Fruit fly (Drosophila melanogaster) whole organism, prepupa: Measurements from ENCODE around the gene mei-P26.

Source experiments
- CG10669 ChIP-seq: fragments of 200-800 bp; sonication (Bioruptor generic); optimal IDR thresholded peaks from 3 replicates; lab custom pipeline; 2018; ENCODE audit warnings: missing biosample characterization, mild to moderate bottlenecking, missing genetic modification characterization, moderate library complexity
- CG11294 ChIP-seq: fragments of 200-800 bp; sonication (Bioruptor generic); IDR thresholded peaks from 2 replicates; pipeline ENCODE4 v1.3.6; 2022; ENCODE audit warnings: missing biosample characterization, missing genetic modification characterization
- CG11762 ChIP-seq: fragments of 200-800 bp; sonication (Bioruptor generic); optimal IDR thresholded peaks from 3 replicates; lab custom pipeline; 2016; ENCODE audit warnings: missing biosample characterization, missing genetic modification characterization; ENCODE audit not compliant: insufficient read depth
- CG11902 ChIP-seq: fragments of 200-800 bp; sonication (Bioruptor generic); optimal IDR thresholded peaks from 3 replicates; lab custom pipeline; 2016; ENCODE audit warnings: missing biosample characterization, missing genetic modification characterization
- CG15336 ChIP-seq: fragments of 200-800 bp; sonication (Bioruptor generic); IDR thresholded peaks from 2 replicates; pipeline ENCODE4 v1.3.6; 2022; ENCODE audit warnings: missing biosample characterization, missing genetic modification characterization
- CG1621 ChIP-seq: fragments of 200-800 bp; sonication (Bioruptor generic); optimal IDR thresholded peaks from 3 replicates; lab custom pipeline; 2018; ENCODE audit warnings: missing biosample characterization, mild to moderate bottlenecking, missing genetic modification characterization
- CG16779 ChIP-seq: fragments of 200-800 bp; sonication (Bioruptor generic); optimal IDR thresholded peaks from 3 replicates; lab custom pipeline; 2017; ENCODE audit warnings: missing biosample characterization, mild to moderate bottlenecking, missing genetic modification characterization
- CG31627 ChIP-seq: fragments of 200-800 bp; sonication (Bioruptor generic); optimal IDR thresholded peaks from 3 replicates; lab custom pipeline; 2016; ENCODE audit warnings: missing biosample characterization, missing genetic modification characterization
- CG32006 ChIP-seq: fragments of 200-800 bp; sonication (Bioruptor generic); optimal IDR thresholded peaks from 3 replicates; lab custom pipeline; 2017; ENCODE audit warnings: missing biosample characterization, mild to moderate bottlenecking, missing genetic modification characterization
- CG34406 ChIP-seq: fragments of 200-800 bp; sonication (Bioruptor generic); optimal IDR thresholded peaks from 3 replicates; lab custom pipeline; 2016; ENCODE audit warnings: missing biosample characterization, missing genetic modification characterization
- CG3919 ChIP-seq: fragments of 200-800 bp; sonication (Bioruptor generic); optimal IDR thresholded peaks from 3 replicates; lab custom pipeline; 2016; ENCODE audit warnings: missing biosample characterization, missing genetic modification characterization
- CG6808 ChIP-seq: fragments of 200-800 bp; sonication (Bioruptor generic); optimal IDR thresholded peaks from 3 replicates; lab custom pipeline; 2017; ENCODE audit warnings: missing biosample characterization, missing genetic modification characterization, mild to moderate bottlenecking, moderate library complexity, missing genetic modification reagents
- CG8119 ChIP-seq: fragments of 200-800 bp; sonication (Bioruptor generic); IDR thresholded peaks from 3 replicates; pipeline ENCODE4 v1.3.6; 2022; ENCODE audit warnings: missing biosample characterization, missing genetic modification characterization
- CG8319 ChIP-seq: fragments of 200-800 bp; sonication (Bioruptor generic); optimal IDR thresholded peaks from 3 replicates; lab custom pipeline; 2016; ENCODE audit warnings: missing biosample characterization, missing genetic modification characterization
- CG8632 ChIP-seq: fragments of 200-800 bp; sonication (Bioruptor generic); optimal IDR thresholded peaks from 3 replicates; lab custom pipeline; 2016; ENCODE audit warnings: missing biosample characterization, missing genetic modification characterization
- CG9139 ChIP-seq: fragments of 200-800 bp; sonication (Bioruptor generic); optimal IDR thresholded peaks from 3 replicates; lab custom pipeline; 2017; ENCODE audit warnings: missing biosample characterization, mild to moderate bottlenecking, missing genetic modification characterization
- Eip93F ChIP-seq: fragments of 200-800 bp; sonication (Bioruptor generic); optimal IDR thresholded peaks from 2 replicates; lab custom pipeline; 2016; ENCODE audit warnings: missing biosample characterization, mild to moderate bottlenecking, missing genetic modification characterization
- Ets21C ChIP-seq: fragments of 200-800 bp; sonication (Bioruptor generic); optimal IDR thresholded peaks from 3 replicates; lab custom pipeline; 2016; ENCODE audit warnings: missing biosample characterization, missing genetic modification characterization
- Ets96B ChIP-seq: fragments of 200-800 bp; optimal IDR thresholded peaks from 2 replicates; lab custom pipeline; 2019; ENCODE audit warnings: missing biosample characterization, mild to moderate bottlenecking, missing genetic modification characterization, moderate library complexity
- Lpt ChIP-seq: fragments of 200-800 bp; sonication (Bioruptor generic); optimal IDR thresholded peaks from 3 replicates; lab custom pipeline; 2016; ENCODE audit warnings: missing biosample characterization, missing genetic modification characterization
- Met ChIP-seq: fragments of 200-800 bp; sonication (Bioruptor generic); optimal IDR thresholded peaks from 3 replicates; lab custom pipeline; 2016; ENCODE audit warnings: missing biosample characterization, missing genetic modification characterization
- OdsH ChIP-seq: fragments of 200-800 bp; sonication (Bioruptor generic); optimal IDR thresholded peaks from 3 replicates; lab custom pipeline; 2016; ENCODE audit warnings: missing biosample characterization, missing genetic modification characterization
- Smox ChIP-seq: fragments of 200-800 bp; sonication (Bioruptor generic); optimal IDR thresholded peaks from 3 replicates; lab custom pipeline; 2016; ENCODE audit warnings: missing biosample characterization, missing genetic modification characterization
- Sox102F ChIP-seq: fragments of 200-800 bp; sonication (Bioruptor generic); optimal IDR thresholded peaks from 2 replicates; lab custom pipeline; 2016; ENCODE audit warnings: missing biosample characterization, mild to moderate bottlenecking, missing genetic modification characterization
- Sox14 ChIP-seq: fragments of 200-800 bp; sonication (Bioruptor generic); optimal IDR thresholded peaks from 3 replicates; lab custom pipeline; 2016; ENCODE audit warnings: missing biosample characterization, missing genetic modification characterization
- achi ChIP-seq: fragments of 200-800 bp; sonication (Bioruptor generic); optimal IDR thresholded peaks from 3 replicates; lab custom pipeline; 2016; ENCODE audit warnings: missing biosample characterization, missing genetic modification characterization
- acj6 ChIP-seq: fragments of 200-800 bp; sonication (Bioruptor generic); optimal IDR thresholded peaks from 3 replicates; lab custom pipeline; 2016; ENCODE audit warnings: missing biosample characterization, missing genetic modification characterization
- cyc ChIP-seq: fragments of 200-800 bp; sonication (Bioruptor generic); optimal IDR thresholded peaks from 3 replicates; lab custom pipeline; 2016; ENCODE audit warnings: missing biosample characterization, missing genetic modification characterization
- dsx ChIP-seq: fragments of 200-800 bp; optimal IDR thresholded peaks from 3 replicates; lab custom pipeline; 2019; ENCODE audit warnings: missing biosample characterization, mild to moderate bottlenecking, missing genetic modification characterization, moderate library complexity; ENCODE audit not compliant: poor library complexity, severe bottlenecking
- eg ChIP-seq: fragments of 200-800 bp; sonication (Bioruptor generic); IDR thresholded peaks from 3 replicates; pipeline ENCODE4 v1.3.6; 2022; ENCODE audit warnings: missing biosample characterization, missing genetic modification characterization
- esn ChIP-seq: fragments of 200-800 bp; sonication (Bioruptor generic); optimal IDR thresholded peaks from 2 replicates; lab custom pipeline; 2016; ENCODE audit warnings: missing biosample characterization, mild to moderate bottlenecking, missing genetic modification characterization, moderate library complexity
- fd59A ChIP-seq: fragments of 200-800 bp; sonication (Bioruptor generic); optimal IDR thresholded peaks from 2 replicates; lab custom pipeline; 2017; ENCODE audit warnings: missing biosample characterization, mild to moderate bottlenecking, missing genetic modification characterization, missing genetic modification reagents
- lz ChIP-seq: fragments of 200-800 bp; sonication (Bioruptor generic); optimal IDR thresholded peaks from 3 replicates; lab custom pipeline; 2016; ENCODE audit warnings: missing biosample characterization, missing genetic modification characterization
- net ChIP-seq: fragments of 200-800 bp; sonication (Bioruptor generic); optimal IDR thresholded peaks from 3 replicates; lab custom pipeline; 2016; ENCODE audit warnings: missing biosample characterization, missing genetic modification characterization
- pdm3 ChIP-seq: fragments of 200-800 bp; sonication (Bioruptor generic); optimal IDR thresholded peaks from 3 replicates; lab custom pipeline; 2016; ENCODE audit warnings: missing biosample characterization, missing genetic modification characterization
- salr ChIP-seq, 2 experiments: fragments of 200-800 bp; sonication (Bioruptor generic); optimal IDR thresholded peaks; 3 replicates each; lab custom pipeline; 2016 to 2018; ENCODE audit warnings: missing biosample characterization in 2 of 2, missing genetic modification characterization in 2 of 2, mild to moderate bottlenecking in 1 of 2
- spab ChIP-seq: fragments of 200-800 bp; sonication (Bioruptor generic); optimal IDR thresholded peaks from 2 replicates; lab custom pipeline; 2017; ENCODE audit warnings: missing biosample characterization, mild to moderate bottlenecking, missing genetic modification characterization, missing genetic modification reagents
- ss ChIP-seq, 2 experiments: fragments of 200-800 bp; sonication (Bioruptor generic); optimal IDR thresholded peaks; 2 replicates in 1 of 2; 3 replicates in 1 of 2; lab custom pipeline; 2017 to 2018; ENCODE audit warnings: mild to moderate bottlenecking in 2 of 2, missing biosample characterization in 2 of 2, missing genetic modification characterization in 2 of 2, moderate library complexity in 1 of 2
- topi ChIP-seq: fragments of 200-800 bp; sonication (Bioruptor generic); optimal IDR thresholded peaks from 3 replicates; lab custom pipeline; 2016; ENCODE audit warnings: missing biosample characterization, missing genetic modification characterization
- vri ChIP-seq: fragments of 200-800 bp; sonication (Bioruptor generic); optimal IDR thresholded peaks from 3 replicates; lab custom pipeline; 2016; ENCODE audit warnings: missing biosample characterization, mild to moderate bottlenecking, missing genetic modification characterization

Gene mei-P26

DNA sequence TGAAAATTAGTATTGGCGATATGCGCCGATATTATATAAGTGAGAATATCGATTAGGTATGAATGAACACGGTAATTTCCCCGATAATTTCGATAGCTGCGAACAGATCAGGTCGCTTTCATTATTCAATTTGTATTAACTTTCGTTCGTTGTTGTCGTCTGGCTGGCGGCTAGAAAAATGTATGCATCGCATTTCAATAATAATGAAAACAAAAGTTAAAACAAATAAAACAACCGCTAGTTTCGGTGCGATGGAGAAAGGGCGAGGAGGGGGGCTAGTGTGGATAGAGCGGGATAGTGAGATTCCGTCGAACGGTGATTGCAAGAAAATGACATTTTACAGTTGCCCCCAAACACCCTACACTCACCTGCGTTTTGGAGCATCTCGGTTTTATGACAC, 61.4 kb downstream of the mei-P26 start:
- TF ChIP-seq achi (GFP tag; lab: Kevin White, UChicago) (no peak), CG10669 (GFP tag; lab: Kevin White, UChicago) (no peak), CG6808 (GFP tag; lab: Kevin White, UChicago) (no peak), CG31627 (GFP tag; lab: Kevin White, UChicago) (no peak), acj6 (GFP tag; lab: Kevin White, UChicago) (no peak), Lpt (GFP tag; lab: Kevin White, UChicago) (no peak), Sox14 (GFP tag; lab: Kevin White, UChicago) (no peak), Eip93F (GFP tag; lab: Kevin White, UChicago) (no peak), CG8119 (GFP tag; lab: Robert Waterston, UW) (no peak), lz (GFP tag; lab: Kevin White, UChicago) (no peak), CG16779 (tag; lab: Kevin White, UChicago) (no peak), salr (GFP tag; optimal IDR thresholded peaks at IDR 0.05; lab: Kevin White, UChicago) (no peak), Met (GFP tag; lab: Kevin White, UChicago) (no peak), esn (GFP tag; lab: Kevin White, UChicago) (no peak), OdsH (GFP tag; lab: Kevin White, UChicago) (no peak), eg (GFP tag; lab: Robert Waterston, UW) (no peak), fd59A (GFP tag; lab: Kevin White, UChicago) (no peak), CG34406 (GFP tag; lab: Kevin White, UChicago) (no peak), spab (no peak), ss (GFP tag; optimal IDR thresholded peaks at IDR 0.05; lab: Kevin White, UChicago) (no peak)
- TF ChIP-seq, all 60 proteins: peak for 0

DNA sequence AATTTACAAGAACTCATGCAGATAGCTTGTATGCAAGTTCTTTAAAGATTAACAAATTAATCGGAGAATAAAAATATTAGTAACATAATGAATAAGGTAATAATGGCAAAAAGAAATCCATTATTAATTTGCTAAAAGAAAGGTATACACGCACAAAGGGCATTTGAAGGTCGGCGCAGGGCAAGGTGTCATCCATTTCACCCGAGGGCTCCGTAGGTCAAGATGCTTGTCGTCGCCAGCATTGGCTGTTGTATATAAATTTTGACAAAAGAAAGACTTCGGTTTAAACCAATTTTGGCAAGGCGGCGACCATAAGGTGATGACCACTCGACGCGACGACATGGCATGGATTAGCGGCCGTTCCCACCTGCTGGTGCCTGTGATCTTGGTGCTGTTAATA, 62.1 kb downstream of the mei-P26 start, which contains the start of gene CG15370:
Gene CG15370, plus strand, starts transcription at position 301 of the 400 bp plus-strand sequence.
- TF ChIP-seq ss (GFP tag; optimal IDR thresholded peaks at IDR 0.05; lab: Kevin White, UChicago) (no peak), vri (GFP tag; lab: Kevin White, UChicago) (no peak), Sox102F (GFP tag; lab: Kevin White, UChicago) (no peak), esn (GFP tag; lab: Kevin White, UChicago) (no peak), CG11294 (GFP tag; lab: Robert Waterston, UW) (no peak), CG8319 (GFP tag; lab: Kevin White, UChicago) (no peak), pdm3 (GFP tag; lab: Kevin White, UChicago) (no peak), CG3919 (GFP tag; lab: Kevin White, UChicago) (no peak), salr (GFP tag; optimal IDR thresholded peaks at IDR 0.05; lab: Kevin White, UChicago) (no peak), topi (GFP tag; lab: Kevin White, UChicago) (no peak)

DNA sequence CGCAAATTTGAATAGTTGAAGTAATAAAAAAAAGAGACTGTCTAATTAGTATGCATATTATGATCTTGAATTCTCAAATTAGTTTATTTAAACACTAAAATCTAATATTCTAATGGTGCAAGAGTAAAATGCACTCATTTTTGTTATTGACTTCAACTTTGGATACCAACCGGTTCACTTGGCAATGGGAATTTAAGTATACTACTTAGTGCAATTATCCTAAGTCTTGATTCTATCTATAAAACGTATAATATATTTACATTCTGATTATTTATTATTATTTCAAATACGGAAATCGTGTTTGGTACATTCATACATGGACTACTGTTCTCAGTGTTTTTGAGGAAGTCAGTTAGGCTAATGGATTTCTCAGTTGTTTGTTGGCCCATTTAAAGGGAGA, 63.8 kb downstream of the mei-P26 start, which contains the start of gene Gr8a:
Gene Gr8a, plus strand, starts transcription at position 301 of the 400 bp plus-strand sequence.
- TF ChIP-seq CG32006 (GFP tag; lab: Kevin White, UChicago) (no peak), acj6 (GFP tag; lab: Kevin White, UChicago) (no peak), CG15336 (GFP tag; lab: Robert Waterston, UW) (no peak), CG8119 (GFP tag; lab: Robert Waterston, UW) (no peak), esn (GFP tag; lab: Kevin White, UChicago) (no peak), CG1621 (tag; lab: Kevin White, UChicago) (no peak), net (no peak), Sox14 (GFP tag; lab: Kevin White, UChicago) (no peak), CG11762 (GFP tag; lab: Kevin White, UChicago) (no peak), CG6808 (GFP tag; lab: Kevin White, UChicago) (no peak), dsx (GFP tag; lab: Kevin White, UChicago) (no peak), cyc (no peak), Smox (GFP tag; lab: Kevin White, UChicago) (no peak), Met (GFP tag; lab: Kevin White, UChicago) (no peak), Ets96B (no peak), CG8632 (GFP tag; lab: Kevin White, UChicago) (no peak), achi (GFP tag; lab: Kevin White, UChicago) (no peak), CG11902 (no peak), Ets21C (no peak), CG9139 (GFP tag; lab: Kevin White, UChicago) (no peak)
- TF ChIP-seq, all 60 proteins: peak for 0
